Worm (Caenorhabditis elegans) whole organism, L1 larva: ENCODE data around the gene madf-11.

Experiments used
- C04F5.9 ChIP-seq: sonication (generic microtip); optimal IDR thresholded peaks from 2 replicates; lab custom pipeline; 2016; ENCODE audit warnings: missing genetic modification characterization, missing compliant biosample characterization
- C34B4.2 ChIP-seq: sonication (generic microtip); optimal IDR thresholded peaks from 2 replicates; lab custom pipeline; 2017; ENCODE audit warnings: mild to moderate bottlenecking, missing genetic modification characterization, missing compliant biosample characterization
- F16B12.6 ChIP-seq: fragments of 150-350 bp; optimal IDR thresholded peaks from 2 replicates; lab custom pipeline; 2014; ENCODE audit warnings: missing biosample characterization, missing genetic modification characterization
- alr-1 ChIP-seq: fragments of 200-800 bp; sonication (Bioruptor generic); optimal IDR thresholded peaks from 2 replicates; lab custom pipeline; 2018; ENCODE audit warnings: borderline replicate concordance, mild to moderate bottlenecking, missing genetic modification characterization, missing compliant biosample characterization
- aly-2 ChIP-seq: fragments of 150-350 bp; optimal IDR thresholded peaks from 2 replicates; lab custom pipeline; 2014; ENCODE audit warnings: missing biosample characterization, missing genetic modification characterization
- ama-1 ChIP-seq: fragments of 150-350 bp; optimal IDR thresholded peaks from 2 replicates; lab custom pipeline; 2014
- ceh-8 ChIP-seq: fragments of 200-800 bp; sonication (Bioruptor generic); optimal IDR thresholded peaks from 2 replicates; lab custom pipeline; 2018; ENCODE audit warnings: mild to moderate bottlenecking, missing genetic modification characterization, moderate library complexity, missing compliant biosample characterization
- ceh-82 ChIP-seq, 3 experiments: fragments of 150-350 bp in 1 of 3; sonication (generic microtip) in 2 of 3; optimal IDR thresholded peaks; 2 replicates each; lab custom pipeline; 2014 to 2017; ENCODE audit warnings: missing biosample characterization in 3 of 3, missing genetic modification characterization in 3 of 3
- ces-1 ChIP-seq: fragments of 150-350 bp; optimal IDR thresholded peaks from 2 replicates; lab custom pipeline; 2014; ENCODE audit warnings: missing biosample characterization, missing genetic modification reagents, missing genetic modification characterization
- dpl-1 ChIP-seq, 3 experiments: fragments of 150-350 bp in 2 of 3; sonication (generic microtip) in 1 of 3; optimal IDR thresholded peaks; 2 replicates each; lab custom pipeline; 2014 to 2017; ENCODE audit warnings: missing biosample characterization in 3 of 3, missing genetic modification characterization in 3 of 3, missing genetic modification reagents in 3 of 3
- dsc-1 ChIP-seq: sonication (generic microtip); optimal IDR thresholded peaks from 2 replicates; lab custom pipeline; 2016; ENCODE audit warnings: mild to moderate bottlenecking, missing genetic modification characterization, missing compliant biosample characterization
- efl-1 ChIP-seq, 4 experiments: fragments of 150-350 bp; optimal IDR thresholded peaks in 3 of 4; peaks in 1 of 4; 1 replicate in 1 of 4; 2 replicates in 3 of 4; lab custom pipeline; 2014; ENCODE audit warnings: missing biosample characterization in 2 of 4, missing genetic modification characterization in 2 of 4, missing genetic modification reagents in 2 of 4
- efl-3 ChIP-seq: fragments of 200-800 bp; sonication (Bioruptor generic); optimal IDR thresholded peaks from 2 replicates; lab custom pipeline; 2018; ENCODE audit warnings: mild to moderate bottlenecking, missing genetic modification characterization, missing compliant biosample characterization
- egl-13 ChIP-seq: sonication (generic microtip); optimal IDR thresholded peaks from 2 replicates; lab custom pipeline; 2016; ENCODE audit warnings: missing genotype, missing genetic modification reagents, missing genetic modification characterization, missing compliant biosample characterization
- elt-3 ChIP-seq, 6 experiments: fragments of 150-350 bp in 1 of 6; sonication (generic microtip); optimal IDR thresholded peaks; 2 replicates each; lab custom pipeline; 2017 to 2018; ENCODE audit warnings: missing biosample characterization in 6 of 6, missing genetic modification characterization in 6 of 6, inconsistent platforms in 1 of 6
- ets-5 ChIP-seq: fragments of 200-800 bp; sonication (Bioruptor generic); IDR thresholded peaks from 2 replicates; pipeline ENCODE4 v1.3.6; 2022; ENCODE audit warnings: missing genetic modification characterization, missing compliant biosample characterization
- fkh-10 ChIP-seq: sonication (generic microtip); optimal IDR thresholded peaks from 2 replicates; lab custom pipeline; 2017; ENCODE audit warnings: missing biosample characterization, missing genetic modification reagents, missing genetic modification characterization
- hlh-17 ChIP-seq: fragments of 200-800 bp; sonication (Bioruptor generic); optimal IDR thresholded peaks from 2 replicates; lab custom pipeline; 2018; ENCODE audit warnings: missing genetic modification characterization, mild to moderate bottlenecking, missing compliant biosample characterization, moderate library complexity, borderline replicate concordance
- hpl-2 ChIP-seq: fragments of 150-350 bp; optimal IDR thresholded peaks from 2 replicates; lab custom pipeline; 2014; ENCODE audit warnings: missing biosample characterization, missing genetic modification reagents, missing genetic modification characterization
- irx-1 ChIP-seq: sonication (generic microtip); optimal IDR thresholded peaks from 2 replicates; lab custom pipeline; 2016; ENCODE audit warnings: missing genetic modification characterization, missing compliant biosample characterization
- isw-1 ChIP-seq: fragments of 200-800 bp; sonication (Bioruptor generic); IDR thresholded peaks from 2 replicates; pipeline ENCODE4 v1.3.6; 2022; ENCODE audit warnings: missing genetic modification characterization, missing compliant biosample characterization
- jun-1 ChIP-seq: fragments of 150-350 bp; optimal IDR thresholded peaks from 2 replicates; lab custom pipeline; 2014; ENCODE audit warnings: missing biosample characterization, missing genetic modification reagents, missing genetic modification characterization
- lin-13 ChIP-seq: fragments of 150-350 bp; optimal IDR thresholded peaks from 2 replicates; lab custom pipeline; 2014; ENCODE audit warnings: missing biosample characterization, missing genetic modification reagents, missing genetic modification characterization
- lin-35 ChIP-seq, 2 experiments: fragments of 150-350 bp; optimal IDR thresholded peaks; 2 replicates each; lab custom pipeline; 2014; ENCODE audit warnings: missing biosample characterization in 2 of 2, missing genetic modification characterization in 2 of 2, missing genetic modification reagents in 2 of 2
- lin-39 ChIP-seq: fragments of 150-350 bp; optimal IDR thresholded peaks from 2 replicates; lab custom pipeline; 2014; ENCODE audit warnings: missing biosample characterization, missing genetic modification reagents, missing genetic modification characterization
- mab-9 ChIP-seq: fragments of 200-800 bp; sonication (Bioruptor generic); IDR thresholded peaks from 2 replicates; pipeline ENCODE4 v1.3.6; 2022; ENCODE audit warnings: missing genetic modification reagents, missing genetic modification characterization, missing compliant biosample characterization
- mdl-1 ChIP-seq, 2 experiments: fragments of 150-350 bp; optimal IDR thresholded peaks; 2 replicates each; lab custom pipeline; 2014 to 2017; ENCODE audit warnings: missing biosample characterization in 2 of 2, missing genetic modification characterization in 2 of 2, inconsistent platforms in 1 of 2
- mef-2 ChIP-seq: fragments of 150-350 bp; optimal IDR thresholded peaks from 2 replicates; lab custom pipeline; 2014; ENCODE audit warnings: missing biosample characterization, missing genetic modification characterization
- mep-1 ChIP-seq: fragments of 150-350 bp; optimal IDR thresholded peaks from 2 replicates; lab custom pipeline; 2014; ENCODE audit warnings: missing biosample characterization, missing genetic modification characterization
- nhr-19 ChIP-seq: fragments of 200-800 bp; sonication (Bioruptor generic); conservative IDR thresholded peaks from 2 replicates; pipeline ENCODE4 v1.3.6; 2022; ENCODE audit warnings: missing genetic modification characterization, missing compliant biosample characterization
- nhr-20 ChIP-seq: sonication (generic microtip); optimal IDR thresholded peaks from 2 replicates; lab custom pipeline; 2016; ENCODE audit warnings: mild to moderate bottlenecking, missing genetic modification characterization, missing compliant biosample characterization
- nhr-237 ChIP-seq: fragments of 150-350 bp; optimal IDR thresholded peaks from 2 replicates; lab custom pipeline; 2014; ENCODE audit warnings: missing biosample characterization, missing genetic modification characterization
- nhr-28 ChIP-seq: fragments of 150-350 bp; optimal IDR thresholded peaks from 2 replicates; lab custom pipeline; 2014; ENCODE audit warnings: missing biosample characterization, missing genetic modification characterization
- nhr-71 ChIP-seq: sonication (generic microtip); optimal IDR thresholded peaks from 2 replicates; lab custom pipeline; 2016; ENCODE audit warnings: mild to moderate bottlenecking, missing genetic modification characterization, moderate library complexity, missing compliant biosample characterization
- nhr-77 ChIP-seq: fragments of 150-350 bp; optimal IDR thresholded peaks from 2 replicates; lab custom pipeline; 2014; ENCODE audit warnings: missing biosample characterization, missing genetic modification characterization
- nhr-84 ChIP-seq: sonication (generic microtip); optimal IDR thresholded peaks from 2 replicates; lab custom pipeline; 2017; ENCODE audit warnings: missing biosample characterization, missing genetic modification characterization
- nhr-85 ChIP-seq: sonication (generic microtip); peaks from one replicate; lab custom pipeline; 2016; ENCODE audit warnings: missing genetic modification characterization, inconsistent platforms, missing compliant biosample characterization
- pag-3 ChIP-seq: sonication (generic microtip); optimal IDR thresholded peaks from 2 replicates; lab custom pipeline; 2017; ENCODE audit warnings: missing genetic modification characterization, mild to moderate bottlenecking, missing compliant biosample characterization, antibody characterized with exemption, borderline replicate concordance; ENCODE audit not compliant: insufficient read depth
- pax-3 ChIP-seq: fragments of 200-800 bp; sonication (Bioruptor generic); optimal IDR thresholded peaks from 2 replicates; lab custom pipeline; 2018; ENCODE audit warnings: mild to moderate bottlenecking, missing genetic modification characterization, moderate library complexity, missing compliant biosample characterization
- rnt-1 ChIP-seq: sonication (generic microtip); optimal IDR thresholded peaks from 2 replicates; lab custom pipeline; 2016; ENCODE audit warnings: mild to moderate bottlenecking, missing genetic modification characterization, moderate library complexity, missing compliant biosample characterization
- sox-4 ChIP-seq: sonication (generic microtip); optimal IDR thresholded peaks from 2 replicates; lab custom pipeline; 2016; ENCODE audit warnings: missing genetic modification characterization, missing compliant biosample characterization
- sptf-1 ChIP-seq: fragments of 150-350 bp; optimal IDR thresholded peaks from 2 replicates; lab custom pipeline; 2014; ENCODE audit warnings: missing biosample characterization, missing genetic modification characterization
- tlp-1 ChIP-seq: fragments of 150-350 bp; optimal IDR thresholded peaks from 2 replicates; lab custom pipeline; 2014; ENCODE audit warnings: missing biosample characterization, missing genetic modification characterization
- unc-130 ChIP-seq: fragments of 150-350 bp; optimal IDR thresholded peaks from 2 replicates; lab custom pipeline; 2017; ENCODE audit warnings: missing biosample characterization, missing genetic modification characterization, inconsistent platforms
- unc-62 ChIP-seq: fragments of 150-350 bp; optimal IDR thresholded peaks from 2 replicates; lab custom pipeline; 2014; ENCODE audit warnings: missing biosample characterization, missing genetic modification reagents, missing genetic modification characterization
- unc-98 ChIP-seq: fragments of 200-800 bp; sonication (Bioruptor generic); IDR thresholded peaks from 2 replicates; pipeline ENCODE4 v1.3.6; 2022; ENCODE audit warnings: missing genetic modification characterization, missing compliant biosample characterization
- vab-15 ChIP-seq: sonication (generic microtip); optimal IDR thresholded peaks from 2 replicates; lab custom pipeline; 2017; ENCODE audit warnings: missing genotype, mild to moderate bottlenecking, missing genetic modification characterization, missing compliant biosample characterization
- xbp-1 ChIP-seq: sonication (generic microtip); optimal IDR thresholded peaks from 2 replicates; lab custom pipeline; 2016; ENCODE audit warnings: missing genetic modification characterization, missing compliant biosample characterization
- zip-4 ChIP-seq: fragments of 200-800 bp; sonication (Bioruptor generic); optimal IDR thresholded peaks from 2 replicates; lab custom pipeline; 2018; ENCODE audit warnings: mild to moderate bottlenecking, missing genetic modification characterization, moderate library complexity, missing compliant biosample characterization
- ztf-11 ChIP-seq, 2 experiments: sonication (generic microtip); optimal IDR thresholded peaks; 2 replicates each; lab custom pipeline; 2016 to 2017; ENCODE audit warnings: missing genetic modification characterization in 2 of 2, missing biosample characterization in 1 of 2, missing compliant biosample characterization in 1 of 2
- ztf-4 ChIP-seq: fragments of 150-350 bp; optimal IDR thresholded peaks from 2 replicates; lab custom pipeline; 2014; ENCODE audit warnings: missing biosample characterization, missing genetic modification characterization

madf-11 gene

DNA sequence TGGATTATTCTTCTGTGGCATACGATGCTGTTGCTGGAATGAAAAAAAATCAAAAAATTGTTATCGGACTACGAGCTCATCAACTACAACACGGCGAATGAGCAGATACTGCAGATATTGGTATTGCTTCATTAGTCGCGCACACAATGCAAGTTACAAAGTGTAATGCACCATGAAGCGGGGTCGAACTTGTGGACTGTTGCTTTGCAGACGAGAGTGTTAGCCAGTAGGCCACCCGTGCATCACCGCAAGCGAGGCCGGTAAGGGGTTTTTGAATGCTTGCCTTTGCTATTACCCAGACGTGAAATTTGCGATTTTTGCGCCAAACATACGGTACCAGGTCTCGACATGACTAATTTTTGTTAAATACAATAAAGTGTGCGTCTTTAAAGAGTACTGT lies 1.3 kb downstream of the madf-11 start (continued):
- TF ChIP-seq alr-1 (tag; lab: Kevin White, UChicago) (no peak), nhr-20 (tag; lab: Kevin White, UChicago) (peak; percentile 82), elt-3 (tag; optimal IDR thresholded peaks at IDR 0.05; lab: Kevin White, UChicago) (peak in 2 of 6 experiments; percentile 24 to 58), egl-13 (tag; lab: Kevin White, UChicago) (no peak), irx-1 (peak; percentile 62), pax-3 (no peak), C04F5.9 (tag; lab: Kevin White, UChicago) (peak; percentile 25), jun-1 (tag; lab: Kevin White, UChicago) (peak; percentile 72), F16B12.6 (tag; lab: Kevin White, UChicago) (peak; percentile 15), xbp-1 (tag; lab: Kevin White, UChicago) (peak; percentile 57), lin-39 (tag; lab: Kevin White, UChicago) (peak; percentile 12), nhr-84 (tag; lab: Kevin White, UChicago) (no peak), unc-98 (GFP tag; lab: Robert Waterston, UW) (peak; percentile 56; the same call in 1 of the 2 replicates), ceh-8 (peak; percentile 43), tlp-1 (tag; lab: Kevin White, UChicago) (no peak), efl-1 (optimal IDR thresholded peaks at IDR 0.05; lab: Kevin White, UChicago) (peak; percentile 67 to 71), efl-1 (GFP tag; optimal IDR thresholded peaks at IDR 0.05 in 1 of 2; lab: Kevin White, UChicago) (peak; percentile 52 to 97), mep-1 (tag; lab: Kevin White, UChicago) (peak; percentile 81), mdl-1 (tag; optimal IDR thresholded peaks at IDR 0.05; lab: Kevin White, UChicago) (peak in 1 of 2 experiments; percentile 76), mab-9 (GFP tag; lab: Robert Waterston, UW) (0 out of 2 replicates have a peak, but pooled peaks have one; percentile 20), nhr-77 (tag; lab: Kevin White, UChicago) (peak; percentile 77), vab-15 (no peak), mef-2 (tag; lab: Kevin White, UChicago) (no peak), efl-3 (GFP tag; lab: Kevin White, UChicago) (no peak), ces-1 (no peak), rnt-1 (tag; lab: Kevin White, UChicago) (peak; percentile 88), sox-4 (tag; lab: Kevin White, UChicago) (no peak), nhr-85 (peak; percentile 74), ztf-11 (tag; optimal IDR thresholded peaks at IDR 0.05; lab: Kevin White, UChicago) (peak in 1 of 2 experiments; percentile 38), isw-1 (no peak), C34B4.2 (tag; lab: Kevin White, UChicago) (no peak), nhr-19 (peak; percentile 82), lin-35 (GFP tag; optimal IDR thresholded peaks at IDR 0.05; lab: Kevin White, UChicago) (peak; percentile 67 to 87), sptf-1 (tag; lab: Kevin White, UChicago) (no peak), ama-1 (lab: Kevin White, UChicago) (peak; percentile 6), aly-2 (peak; percentile 58), nhr-28 (tag; lab: Kevin White, UChicago) (no peak), dsc-1 (tag; lab: Kevin White, UChicago) (peak; percentile 67), hpl-2 (GFP tag; lab: Kevin White, UChicago) (no peak), hlh-17 (GFP tag; lab: Kevin White, UChicago) (no peak), nhr-71 (tag; lab: Kevin White, UChicago) (peak; percentile 83), ets-5 (no peak), zip-4 (GFP tag; lab: Kevin White, UChicago) (peak; percentile 17), ztf-4 (tag; lab: Kevin White, UChicago) (peak; percentile 2), lin-13 (GFP tag; lab: Kevin White, UChicago) (peak; percentile 48), unc-130 (tag; lab: Kevin White, UChicago) (peak; percentile 5), pag-3 (tag; lab: Kevin White, UChicago) (no peak), nhr-237 (tag; lab: Kevin White, UChicago) (no peak), unc-62 (GFP tag; lab: Kevin White, UChicago) (no peak), ceh-82 (tag; optimal IDR thresholded peaks at IDR 0.05; lab: Kevin White, UChicago) (peak; percentile 50 to 62 (median 58)), fkh-10 (GFP tag; lab: Kevin White, UChicago) (no peak), dpl-1 (GFP tag; optimal IDR thresholded peaks at IDR 0.05; lab: Kevin White, UChicago) (peak; percentile 8 to 59 (median 58))
